Fruit fly (Drosophila melanogaster) whole organism, embryonic: Measurements from ENCODE around the gene brm.

Experiments
- CG14860 ChIP-seq: fragments of 200-800 bp; sonication (Bioruptor generic); IDR thresholded peaks from 3 replicates; pipeline ENCODE4 v1.3.6; 2022; ENCODE audit warnings: missing biosample characterization, missing genetic modification characterization; ENCODE audit not compliant: partially characterized antibody
- CG15269 ChIP-seq: fragments of 200-800 bp; sonication (Bioruptor generic); optimal IDR thresholded peaks from 2 replicates; lab custom pipeline; 2018; ENCODE audit warnings: missing biosample characterization, mild to moderate bottlenecking, missing genetic modification characterization, moderate library complexity
- CG2678 ChIP-seq: fragments of 200-800 bp; sonication (Bioruptor generic); optimal IDR thresholded peaks from 3 replicates; lab custom pipeline; 2019; ENCODE audit warnings: missing biosample characterization, mild to moderate bottlenecking, missing genetic modification characterization, moderate library complexity
- CG4730 ChIP-seq: fragments of 200-800 bp; sonication (Bioruptor generic); IDR thresholded peaks from 2 replicates; pipeline ENCODE4 v1.3.6; 2022; ENCODE audit warnings: missing biosample characterization, missing genetic modification characterization
- CG7556 ChIP-seq: fragments of 200-800 bp; sonication (Bioruptor generic); optimal IDR thresholded peaks from 2 replicates; lab custom pipeline; 2017; ENCODE audit warnings: missing biosample characterization, mild to moderate bottlenecking, missing genetic modification characterization
- CG8290 ChIP-seq, 3 experiments: fragments of 200-800 bp; sonication (Bioruptor generic); optimal IDR thresholded peaks; 2 replicates each; lab custom pipeline; 2016 to 2019; ENCODE audit warnings: missing biosample characterization in 3 of 3, missing genetic modification characterization in 3 of 3, mild to moderate bottlenecking in 2 of 3, moderate library complexity in 1 of 3
- Neu2 ChIP-seq: fragments of 200-800 bp; sonication (Bioruptor generic); optimal IDR thresholded peaks from 3 replicates; lab custom pipeline; 2016; ENCODE audit warnings: missing biosample characterization, missing genetic modification characterization, borderline replicate concordance
- bigmax ChIP-seq: fragments of 200-800 bp; sonication (Bioruptor generic); optimal IDR thresholded peaks from 2 replicates; lab custom pipeline; 2018; ENCODE audit warnings: missing biosample characterization, mild to moderate bottlenecking, missing genetic modification characterization
- kay ChIP-seq: fragments of 200-800 bp; sonication (Bioruptor generic); optimal IDR thresholded peaks from 2 replicates; lab custom pipeline; 2016; ENCODE audit warnings: missing biosample characterization, missing genetic modification characterization
- lab ChIP-seq: fragments of 200-800 bp; sonication (Bioruptor generic); optimal IDR thresholded peaks from 3 replicates; lab custom pipeline; 2017; ENCODE audit warnings: missing biosample characterization, missing genetic modification characterization, mild to moderate bottlenecking, moderate library complexity, missing genetic modification reagents
- maf-S ChIP-seq: fragments of 200-800 bp; sonication (Bioruptor generic); optimal IDR thresholded peaks from 2 replicates; lab custom pipeline; 2016; ENCODE audit warnings: missing biosample characterization, missing genetic modification characterization
- toy ChIP-seq: fragments of 200-800 bp; sonication (Bioruptor generic); IDR thresholded peaks from 2 replicates; pipeline ENCODE4 v1.3.6; 2022; ENCODE audit warnings: missing biosample characterization, missing genetic modification characterization

- TF ChIP-seq CG14860 (GFP tag; lab: Robert Waterston, UW) (no peak), kay (GFP tag; lab: Kevin White, UChicago) (no peak), CG4730 (GFP tag; lab: Robert Waterston, UW) (no peak), toy (GFP tag; lab: Robert Waterston, UW) (no peak), CG8290 (GFP tag; optimal IDR thresholded peaks at IDR 0.05; lab: Kevin White, UChicago) (no peak), CG8290 (tag; optimal IDR thresholded peaks at IDR 0.05; lab: Kevin White, UChicago) (no peak), CG2678 (no peak), maf-S (GFP tag; lab: Kevin White, UChicago) (no peak), lab (no peak), Neu2 (no peak), CG15269 (tag; lab: Kevin White, UChicago) (no peak), CG7556 (GFP tag; lab: Kevin White, UChicago) (no peak), bigmax (GFP tag; lab: Kevin White, UChicago) (no peak)
Observed at dm6 chr3L:15996019-15996418, 13.3 kb upstream of the brm start.
